Worm (Caenorhabditis elegans): ENCODE data around the gene Y54G2A.73.

ce11 chrIV:2966884-2967283 is 41.8 kb downstream of the Y54G2A.73 start:
- TF ChIP-seq tbx-2 (tag; optimal IDR thresholded peaks at IDR 0.05) (no peak), C08G9.2 (tag; optimal IDR thresholded peaks at IDR 0.05) (no peak), syd-9 (tag; optimal IDR thresholded peaks at IDR 0.05) (no peak), T23F11.4 (GFP tag; optimal IDR thresholded peaks at IDR 0.05) (no peak), elt-2 (tag; optimal IDR thresholded peaks at IDR 0.05) (no peak), ceh-30 (tag; optimal IDR thresholded peaks at IDR 0.05) (no peak), ceh-9 (tag; optimal IDR thresholded peaks at IDR 0.05) (no peak)
